Fruit fly (Drosophila melanogaster): ENCODE measurements around the gene Antp.

- TF ChIP-seq Pif1B (GFP tag; optimal IDR thresholded peaks at IDR 0.05) (no peak), Snoo (tag; optimal IDR thresholded peaks at IDR 0.05) (no peak), CG17806 (tag; optimal IDR thresholded peaks at IDR 0.05) (no peak), Ets98B (GFP tag; IDR thresholded peaks at IDR 0.05) (no peak), gl (tag; optimal IDR thresholded peaks at IDR 0.05) (no peak), CG34367 (tag; optimal IDR thresholded peaks at IDR 0.05) (no peak), EcR (GFP tag; optimal IDR thresholded peaks at IDR 0.05) (no peak), D1 (tag; optimal IDR thresholded peaks at IDR 0.05) (no peak), rn (GFP tag; IDR thresholded peaks at IDR 0.05) (no peak), CG14655 (GFP tag; optimal IDR thresholded peaks at IDR 0.05) (no peak), CG4496 (GFP tag; IDR thresholded peaks at IDR 0.05) (no peak)
Measured at dm6 chr3R:6996926-6997325, 2.1 kb downstream of the Antp start.

All from whole organism, pupa.